Worm (Caenorhabditis elegans) whole organism, L1 larva: ENCODE results near the gene srh-243.

ENCODE experiments used
- C16A3.4 ChIP-seq: fragments of 150-350 bp; optimal IDR thresholded peaks from 2 replicates; lab custom pipeline; 2014; ENCODE audit warnings: missing biosample characterization, missing genetic modification characterization
- Y116A8C.19 ChIP-seq: sonication (generic microtip); optimal IDR thresholded peaks from 2 replicates; lab custom pipeline; 2016; ENCODE audit warnings: missing compliant biosample characterization, missing genetic modification characterization, borderline replicate concordance
- aly-2 ChIP-seq: fragments of 150-350 bp; optimal IDR thresholded peaks from 2 replicates; lab custom pipeline; 2014; ENCODE audit warnings: missing biosample characterization, missing genetic modification characterization
- ceh-63 ChIP-seq: fragments of 200-800 bp; sonication (Bioruptor generic); optimal IDR thresholded peaks from 2 replicates; lab custom pipeline; 2018; ENCODE audit warnings: mild to moderate bottlenecking, missing genetic modification characterization, missing compliant biosample characterization
- ceh-90 ChIP-seq: sonication (generic microtip); optimal IDR thresholded peaks from 2 replicates; lab custom pipeline; 2016; ENCODE audit warnings: missing genetic modification characterization, missing compliant biosample characterization
- dpl-1 ChIP-seq, 3 experiments: fragments of 150-350 bp in 2 of 3; sonication (generic microtip) in 1 of 3; optimal IDR thresholded peaks; 2 replicates each; lab custom pipeline; 2014 to 2017; ENCODE audit warnings: missing biosample characterization in 3 of 3, missing genetic modification characterization in 3 of 3, missing genetic modification reagents in 3 of 3
- efl-1 ChIP-seq, 4 experiments: fragments of 150-350 bp; optimal IDR thresholded peaks in 3 of 4; peaks in 1 of 4; 1 replicate in 1 of 4; 2 replicates in 3 of 4; lab custom pipeline; 2014; ENCODE audit warnings: missing biosample characterization in 2 of 4, missing genetic modification characterization in 2 of 4, missing genetic modification reagents in 2 of 4
- egl-27 ChIP-seq, 2 experiments: fragments of 150-350 bp in 1 of 2; sonication (generic microtip); optimal IDR thresholded peaks; 3 replicates each; lab custom pipeline; 2017 to 2018; ENCODE audit warnings: missing biosample characterization in 2 of 2, missing genetic modification characterization in 2 of 2, missing genetic modification reagents in 2 of 2
- elt-2 ChIP-seq: sonication (generic microtip); optimal IDR thresholded peaks from 2 replicates; lab custom pipeline; 2016; ENCODE audit warnings: missing genetic modification characterization, mild to moderate bottlenecking, inconsistent platforms, missing compliant biosample characterization, missing genetic modification reagents
- elt-3 ChIP-seq, 6 experiments: fragments of 150-350 bp in 1 of 6; sonication (generic microtip); optimal IDR thresholded peaks; 2 replicates each; lab custom pipeline; 2017 to 2018; ENCODE audit warnings: missing biosample characterization in 6 of 6, missing genetic modification characterization in 6 of 6, inconsistent platforms in 1 of 6
- fkh-10 ChIP-seq: sonication (generic microtip); optimal IDR thresholded peaks from 2 replicates; lab custom pipeline; 2017; ENCODE audit warnings: missing biosample characterization, missing genetic modification reagents, missing genetic modification characterization
- fkh-4 ChIP-seq: sonication (generic microtip); optimal IDR thresholded peaks from 2 replicates; lab custom pipeline; 2016; ENCODE audit warnings: missing compliant biosample characterization, missing genetic modification characterization, borderline replicate concordance
- hlh-17 ChIP-seq: fragments of 200-800 bp; sonication (Bioruptor generic); optimal IDR thresholded peaks from 2 replicates; lab custom pipeline; 2018; ENCODE audit warnings: missing genetic modification characterization, mild to moderate bottlenecking, missing compliant biosample characterization, moderate library complexity, borderline replicate concordance
- irx-1 ChIP-seq: sonication (generic microtip); optimal IDR thresholded peaks from 2 replicates; lab custom pipeline; 2016; ENCODE audit warnings: missing genetic modification characterization, missing compliant biosample characterization
- jun-1 ChIP-seq: fragments of 150-350 bp; optimal IDR thresholded peaks from 2 replicates; lab custom pipeline; 2014; ENCODE audit warnings: missing biosample characterization, missing genetic modification reagents, missing genetic modification characterization
- lin-13 ChIP-seq: fragments of 150-350 bp; optimal IDR thresholded peaks from 2 replicates; lab custom pipeline; 2014; ENCODE audit warnings: missing biosample characterization, missing genetic modification reagents, missing genetic modification characterization
- lin-14 ChIP-seq: fragments of 200-800 bp; sonication (Bioruptor generic); optimal IDR thresholded peaks from 2 replicates; lab custom pipeline; 2018; ENCODE audit warnings: mild to moderate bottlenecking, missing genetic modification characterization, moderate library complexity, missing compliant biosample characterization
- lin-35 ChIP-seq, 2 experiments: fragments of 150-350 bp; optimal IDR thresholded peaks; 2 replicates each; lab custom pipeline; 2014; ENCODE audit warnings: missing biosample characterization in 2 of 2, missing genetic modification characterization in 2 of 2, missing genetic modification reagents in 2 of 2
- lin-39 ChIP-seq: fragments of 150-350 bp; optimal IDR thresholded peaks from 2 replicates; lab custom pipeline; 2014; ENCODE audit warnings: missing biosample characterization, missing genetic modification reagents, missing genetic modification characterization
- lir-3 ChIP-seq: sonication (generic microtip); optimal IDR thresholded peaks from 2 replicates; lab custom pipeline; 2016; ENCODE audit warnings: mild to moderate bottlenecking, missing genetic modification characterization, moderate library complexity, missing compliant biosample characterization; ENCODE audit not compliant: poor library complexity
- lsy-2 ChIP-seq, 2 experiments: fragments of 150-350 bp; optimal IDR thresholded peaks; 2 replicates each; lab custom pipeline; 2014; ENCODE audit warnings: missing biosample characterization in 2 of 2, missing genetic modification characterization in 2 of 2
- mep-1 ChIP-seq: fragments of 150-350 bp; optimal IDR thresholded peaks from 2 replicates; lab custom pipeline; 2014; ENCODE audit warnings: missing biosample characterization, missing genetic modification characterization
- nhr-71 ChIP-seq: sonication (generic microtip); optimal IDR thresholded peaks from 2 replicates; lab custom pipeline; 2016; ENCODE audit warnings: mild to moderate bottlenecking, missing genetic modification characterization, moderate library complexity, missing compliant biosample characterization
- nhr-77 ChIP-seq: fragments of 150-350 bp; optimal IDR thresholded peaks from 2 replicates; lab custom pipeline; 2014; ENCODE audit warnings: missing biosample characterization, missing genetic modification characterization
- nhr-85 ChIP-seq: sonication (generic microtip); peaks from one replicate; lab custom pipeline; 2016; ENCODE audit warnings: missing genetic modification characterization, inconsistent platforms, missing compliant biosample characterization
- nhr-90 ChIP-seq: sonication (generic microtip); optimal IDR thresholded peaks from 2 replicates; lab custom pipeline; 2016; ENCODE audit warnings: mild to moderate bottlenecking, missing genetic modification characterization, missing compliant biosample characterization; ENCODE audit not compliant: poor library complexity
- pag-3 ChIP-seq: sonication (generic microtip); optimal IDR thresholded peaks from 2 replicates; lab custom pipeline; 2017; ENCODE audit warnings: missing genetic modification characterization, mild to moderate bottlenecking, missing compliant biosample characterization, antibody characterized with exemption, borderline replicate concordance; ENCODE audit not compliant: insufficient read depth
- pax-3 ChIP-seq: fragments of 200-800 bp; sonication (Bioruptor generic); optimal IDR thresholded peaks from 2 replicates; lab custom pipeline; 2018; ENCODE audit warnings: mild to moderate bottlenecking, missing genetic modification characterization, moderate library complexity, missing compliant biosample characterization
- snpc-4 ChIP-seq: fragments of 150-350 bp; optimal IDR thresholded peaks from 2 replicates; lab custom pipeline; 2014; ENCODE audit warnings: missing biosample characterization, missing genetic modification characterization
- sptf-1 ChIP-seq: fragments of 150-350 bp; optimal IDR thresholded peaks from 2 replicates; lab custom pipeline; 2014; ENCODE audit warnings: missing biosample characterization, missing genetic modification characterization
- tlp-1 ChIP-seq: fragments of 150-350 bp; optimal IDR thresholded peaks from 2 replicates; lab custom pipeline; 2014; ENCODE audit warnings: missing biosample characterization, missing genetic modification characterization
- unc-130 ChIP-seq: fragments of 150-350 bp; optimal IDR thresholded peaks from 2 replicates; lab custom pipeline; 2017; ENCODE audit warnings: missing biosample characterization, missing genetic modification characterization, inconsistent platforms
- unc-62 ChIP-seq: fragments of 150-350 bp; optimal IDR thresholded peaks from 2 replicates; lab custom pipeline; 2014; ENCODE audit warnings: missing biosample characterization, missing genetic modification reagents, missing genetic modification characterization
- unc-86 ChIP-seq: sonication (generic microtip); optimal IDR thresholded peaks from 2 replicates; lab custom pipeline; 2016; ENCODE audit warnings: missing genetic modification characterization, missing compliant biosample characterization
- unc-98 ChIP-seq: fragments of 200-800 bp; sonication (Bioruptor generic); IDR thresholded peaks from 2 replicates; pipeline ENCODE4 v1.3.6; 2022; ENCODE audit warnings: missing genetic modification characterization, missing compliant biosample characterization
- ztf-4 ChIP-seq: fragments of 150-350 bp; optimal IDR thresholded peaks from 2 replicates; lab custom pipeline; 2014; ENCODE audit warnings: missing biosample characterization, missing genetic modification characterization

The srh-243 gene

DNA sequence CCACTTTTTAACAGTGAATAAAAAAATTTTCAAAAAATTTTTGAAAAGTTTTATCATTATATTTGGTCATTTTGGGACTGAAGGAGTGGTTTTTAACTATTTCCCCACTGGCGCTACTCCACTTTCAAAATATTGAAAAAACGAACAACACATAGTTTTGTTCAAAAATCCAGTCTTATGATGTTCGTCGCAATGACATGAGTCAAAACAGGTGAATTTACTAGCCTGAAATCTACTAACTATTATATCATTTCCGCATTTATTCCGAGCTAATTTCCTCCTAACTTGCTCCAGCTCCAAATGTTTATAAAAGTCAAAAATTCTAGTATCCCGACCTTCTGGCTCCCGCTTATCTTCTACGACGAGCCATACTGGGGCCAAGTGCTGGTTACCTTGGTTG lies 14.2 kb downstream of the srh-243 start, which contains the start of gene sre-24:
TSS of gene sre-24 (plus strand) at position 301 of the 400 bp plus-strand sequence.
- TF ChIP-seq pag-3 (tag; lab: Kevin White, UChicago) (no peak), lin-14 (GFP tag; lab: Kevin White, UChicago) (no peak), elt-3 (tag; optimal IDR thresholded peaks at IDR 0.05; lab: Kevin White, UChicago) (no peak), fkh-4 (tag; lab: Kevin White, UChicago) (no peak), nhr-90 (tag; lab: Kevin White, UChicago) (no peak), lin-35 (GFP tag; optimal IDR thresholded peaks at IDR 0.05; lab: Kevin White, UChicago) (no peak), lir-3 (no peak), fkh-10 (GFP tag; lab: Kevin White, UChicago) (no peak), unc-86 (no peak), unc-98 (no peak), ceh-90 (no peak), nhr-77 (tag; lab: Kevin White, UChicago) (no peak), ceh-63 (GFP tag; lab: Kevin White, UChicago) (no peak), elt-2 (no peak), dpl-1 (GFP tag; optimal IDR thresholded peaks at IDR 0.05; lab: Kevin White, UChicago) (no peak), Y116A8C.19 (tag; lab: Kevin White, UChicago) (no peak), egl-27 (tag; optimal IDR thresholded peaks at IDR 0.05; lab: Kevin White, UChicago) (no peak)

DNA sequence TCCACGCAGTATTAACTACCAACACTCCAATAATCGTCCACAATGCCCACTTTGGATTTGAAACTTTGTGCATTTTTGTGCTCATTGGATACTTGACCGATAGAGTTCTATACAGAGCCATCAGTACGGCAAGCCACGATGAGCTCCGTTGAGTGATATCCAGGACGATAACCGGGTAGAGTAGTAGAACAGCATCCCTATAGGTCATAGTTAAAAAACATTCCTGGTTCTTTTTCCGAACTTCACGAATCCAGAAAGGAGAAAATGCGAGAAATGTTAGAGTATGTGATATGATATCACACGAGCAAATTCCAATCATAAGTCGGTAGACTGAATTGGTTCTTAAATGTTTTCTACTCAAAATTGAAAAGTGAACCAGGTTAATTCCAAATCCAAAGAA lies 18.0 kb downstream of the srh-243 start:
- no peak for TF ChIP-seq snpc-4
- TF ChIP-seq mep-1 (tag; lab: Kevin White, UChicago): no peak
- TF ChIP-seq C16A3.4: no peak
- TF ChIP-seq ztf-4 (tag; lab: Kevin White, UChicago): no peak
- no peak for TF ChIP-seq nhr-77 (tag; lab: Kevin White, UChicago)

DNA sequence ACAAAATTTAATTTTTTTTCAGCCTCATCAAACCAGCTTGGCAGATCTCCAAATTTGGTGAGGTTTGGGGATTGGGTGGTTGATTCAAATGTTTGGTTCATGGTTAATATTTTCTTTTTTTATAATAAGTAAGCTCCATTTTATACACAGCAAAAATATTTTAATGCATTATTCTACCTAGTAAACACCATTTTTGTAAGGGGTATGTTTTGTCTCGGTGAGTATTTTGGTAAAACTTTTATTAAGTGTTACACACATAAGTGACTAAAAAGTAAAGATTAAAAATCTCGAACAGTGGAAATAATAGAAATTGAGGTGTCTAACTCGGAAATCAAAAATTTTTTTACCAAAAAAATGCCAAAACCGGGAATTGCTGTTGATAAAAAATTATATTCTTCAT lies 18.5 kb downstream of the srh-243 start, which contains the start of gene srw-4:
TSS of gene srw-4 (minus strand) at position 101 of the 400 bp plus-strand sequence.
- TF ChIP-seq ceh-63 (GFP tag; lab: Kevin White, UChicago) (no peak), irx-1 (tag; lab: Kevin White, UChicago) (no peak), lin-13 (no peak), unc-62 (no peak), tlp-1 (tag; lab: Kevin White, UChicago) (no peak), lin-35 (GFP tag; optimal IDR thresholded peaks at IDR 0.05; lab: Kevin White, UChicago) (no peak), lsy-2 (tag; optimal IDR thresholded peaks at IDR 0.05; lab: Kevin White, UChicago) (no peak), sptf-1 (tag; lab: Kevin White, UChicago) (no peak), lir-3 (no peak), nhr-85 (tag; lab: Kevin White, UChicago) (no peak), unc-130 (no peak), hlh-17 (GFP tag; lab: Kevin White, UChicago) (no peak), pax-3 (no peak), jun-1 (tag; lab: Kevin White, UChicago) (no peak), C16A3.4 (no peak), lin-39 (tag; lab: Kevin White, UChicago) (no peak), aly-2 (no peak)

DNA sequence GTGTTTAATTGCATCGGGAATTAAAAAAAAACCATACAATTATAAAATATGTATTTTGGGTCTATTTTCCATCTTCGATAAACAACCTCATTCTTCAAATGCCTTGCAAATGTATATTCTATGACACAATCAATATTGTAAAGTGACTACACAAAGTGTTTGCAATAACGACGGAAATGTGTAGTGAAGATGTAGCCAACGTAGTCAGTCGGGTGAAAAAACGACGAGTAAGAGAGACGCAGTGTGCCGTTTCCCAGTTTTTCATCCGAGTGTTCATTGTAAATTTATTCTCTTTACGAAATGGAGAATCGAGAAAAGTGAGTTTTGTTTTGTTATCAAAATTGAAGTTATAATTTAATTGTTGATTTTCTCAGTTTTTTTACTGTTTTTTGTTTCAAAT lies 21.7 kb downstream of the srh-243 start, which contains the start of gene F37B4.15:
TSS of gene F37B4.15 (plus strand) at position 301 of the 400 bp plus-strand sequence.
- no peak for TF ChIP-seq efl-1 (optimal IDR thresholded peaks at IDR 0.05; lab: Kevin White, UChicago)
- TF ChIP-seq efl-1 (GFP tag; optimal IDR thresholded peaks at IDR 0.05 in 1 of 2; lab: Kevin White, UChicago): no peak
- TF ChIP-seq nhr-71: no peak
- TF ChIP-seq, all 84 proteins: peak for 0
